Worm (Caenorhabditis elegans) whole organism, L1 larva: ENCODE measurements around the gene ugt-38.
A peak's percentile ranks its signal among the peaks of the same experiment; 100 is the strongest.

ENCODE experiments used
- C04F5.9 ChIP-seq: sonication (generic microtip); optimal IDR thresholded peaks from 2 replicates; lab custom pipeline; 2016; ENCODE audit warnings: missing genetic modification characterization, missing compliant biosample characterization
- C34B4.2 ChIP-seq: sonication (generic microtip); optimal IDR thresholded peaks from 2 replicates; lab custom pipeline; 2017; ENCODE audit warnings: mild to moderate bottlenecking, missing genetic modification characterization, missing compliant biosample characterization
- F16B12.6 ChIP-seq: fragments of 150-350 bp; optimal IDR thresholded peaks from 2 replicates; lab custom pipeline; 2014; ENCODE audit warnings: missing biosample characterization, missing genetic modification characterization
- blmp-1 ChIP-seq: fragments of 150-350 bp; optimal IDR thresholded peaks from 2 replicates; lab custom pipeline; 2014; ENCODE audit warnings: missing biosample characterization, missing genetic modification characterization
- ceh-90 ChIP-seq: sonication (generic microtip); optimal IDR thresholded peaks from 2 replicates; lab custom pipeline; 2016; ENCODE audit warnings: missing genetic modification characterization, missing compliant biosample characterization
- dsc-1 ChIP-seq: sonication (generic microtip); optimal IDR thresholded peaks from 2 replicates; lab custom pipeline; 2016; ENCODE audit warnings: mild to moderate bottlenecking, missing genetic modification characterization, missing compliant biosample characterization
- efl-1 ChIP-seq, 4 experiments: fragments of 150-350 bp; optimal IDR thresholded peaks in 3 of 4; peaks in 1 of 4; 1 replicate in 1 of 4; 2 replicates in 3 of 4; lab custom pipeline; 2014; ENCODE audit warnings: missing biosample characterization in 2 of 4, missing genetic modification characterization in 2 of 4, missing genetic modification reagents in 2 of 4
- egl-13 ChIP-seq: sonication (generic microtip); optimal IDR thresholded peaks from 2 replicates; lab custom pipeline; 2016; ENCODE audit warnings: missing genotype, missing genetic modification reagents, missing genetic modification characterization, missing compliant biosample characterization
- egl-27 ChIP-seq, 2 experiments: fragments of 150-350 bp in 1 of 2; sonication (generic microtip); optimal IDR thresholded peaks; 3 replicates each; lab custom pipeline; 2017 to 2018; ENCODE audit warnings: missing biosample characterization in 2 of 2, missing genetic modification characterization in 2 of 2, missing genetic modification reagents in 2 of 2
- elt-2 ChIP-seq: sonication (generic microtip); optimal IDR thresholded peaks from 2 replicates; lab custom pipeline; 2016; ENCODE audit warnings: missing genetic modification characterization, mild to moderate bottlenecking, inconsistent platforms, missing compliant biosample characterization, missing genetic modification reagents
- elt-3 ChIP-seq, 6 experiments: fragments of 150-350 bp in 1 of 6; sonication (generic microtip); optimal IDR thresholded peaks; 2 replicates each; lab custom pipeline; 2017 to 2018; ENCODE audit warnings: missing biosample characterization in 6 of 6, missing genetic modification characterization in 6 of 6, inconsistent platforms in 1 of 6
- fkh-4 ChIP-seq: sonication (generic microtip); optimal IDR thresholded peaks from 2 replicates; lab custom pipeline; 2016; ENCODE audit warnings: missing compliant biosample characterization, missing genetic modification characterization, borderline replicate concordance
- fkh-8 ChIP-seq: sonication (generic microtip); optimal IDR thresholded peaks from 2 replicates; lab custom pipeline; 2016; ENCODE audit warnings: mild to moderate bottlenecking, missing genetic modification characterization, missing compliant biosample characterization
- grh-1 ChIP-seq: fragments of 200-800 bp; sonication (Bioruptor generic); IDR thresholded peaks from 2 replicates; pipeline ENCODE4 v1.3.6; 2022; ENCODE audit warnings: missing genetic modification reagents, missing genetic modification characterization, missing compliant biosample characterization
- irx-1 ChIP-seq: sonication (generic microtip); optimal IDR thresholded peaks from 2 replicates; lab custom pipeline; 2016; ENCODE audit warnings: missing genetic modification characterization, missing compliant biosample characterization
- lin-14 ChIP-seq: fragments of 200-800 bp; sonication (Bioruptor generic); optimal IDR thresholded peaks from 2 replicates; lab custom pipeline; 2018; ENCODE audit warnings: mild to moderate bottlenecking, missing genetic modification characterization, moderate library complexity, missing compliant biosample characterization
- lin-35 ChIP-seq, 2 experiments: fragments of 150-350 bp; optimal IDR thresholded peaks; 2 replicates each; lab custom pipeline; 2014; ENCODE audit warnings: missing biosample characterization in 2 of 2, missing genetic modification characterization in 2 of 2, missing genetic modification reagents in 2 of 2
- lsy-2 ChIP-seq, 2 experiments: fragments of 150-350 bp; optimal IDR thresholded peaks; 2 replicates each; lab custom pipeline; 2014; ENCODE audit warnings: missing biosample characterization in 2 of 2, missing genetic modification characterization in 2 of 2
- mdl-1 ChIP-seq, 2 experiments: fragments of 150-350 bp; optimal IDR thresholded peaks; 2 replicates each; lab custom pipeline; 2014 to 2017; ENCODE audit warnings: missing biosample characterization in 2 of 2, missing genetic modification characterization in 2 of 2, inconsistent platforms in 1 of 2
- nhr-11 ChIP-seq: fragments of 150-350 bp; optimal IDR thresholded peaks from 2 replicates; lab custom pipeline; 2014; ENCODE audit warnings: missing biosample characterization, missing genetic modification characterization
- nhr-19 ChIP-seq: fragments of 200-800 bp; sonication (Bioruptor generic); conservative IDR thresholded peaks from 2 replicates; pipeline ENCODE4 v1.3.6; 2022; ENCODE audit warnings: missing genetic modification characterization, missing compliant biosample characterization
- nhr-20 ChIP-seq: sonication (generic microtip); optimal IDR thresholded peaks from 2 replicates; lab custom pipeline; 2016; ENCODE audit warnings: mild to moderate bottlenecking, missing genetic modification characterization, missing compliant biosample characterization
- nhr-28 ChIP-seq: fragments of 150-350 bp; optimal IDR thresholded peaks from 2 replicates; lab custom pipeline; 2014; ENCODE audit warnings: missing biosample characterization, missing genetic modification characterization
- nhr-47 ChIP-seq: sonication (generic microtip); optimal IDR thresholded peaks from 2 replicates; lab custom pipeline; 2016; ENCODE audit warnings: mild to moderate bottlenecking, missing genetic modification characterization, moderate library complexity, missing compliant biosample characterization
- nhr-71 ChIP-seq: sonication (generic microtip); optimal IDR thresholded peaks from 2 replicates; lab custom pipeline; 2016; ENCODE audit warnings: mild to moderate bottlenecking, missing genetic modification characterization, moderate library complexity, missing compliant biosample characterization
- rnt-1 ChIP-seq: sonication (generic microtip); optimal IDR thresholded peaks from 2 replicates; lab custom pipeline; 2016; ENCODE audit warnings: mild to moderate bottlenecking, missing genetic modification characterization, moderate library complexity, missing compliant biosample characterization
- snpc-4 ChIP-seq: fragments of 150-350 bp; optimal IDR thresholded peaks from 2 replicates; lab custom pipeline; 2014; ENCODE audit warnings: missing biosample characterization, missing genetic modification characterization
- snu-23 ChIP-seq: sonication (generic microtip); optimal IDR thresholded peaks from 2 replicates; lab custom pipeline; 2016; ENCODE audit warnings: missing genetic modification characterization, missing compliant biosample characterization
- sup-37 ChIP-seq: fragments of 200-800 bp; sonication (Bioruptor generic); optimal IDR thresholded peaks from 2 replicates; lab custom pipeline; 2018; ENCODE audit warnings: mild to moderate bottlenecking, missing genetic modification characterization, missing compliant biosample characterization
- tbx-2 ChIP-seq: sonication (generic microtip); optimal IDR thresholded peaks from 2 replicates; lab custom pipeline; 2016; ENCODE audit warnings: missing genetic modification characterization, missing compliant biosample characterization
- unc-86 ChIP-seq: sonication (generic microtip); optimal IDR thresholded peaks from 2 replicates; lab custom pipeline; 2016; ENCODE audit warnings: missing genetic modification characterization, missing compliant biosample characterization
- vab-15 ChIP-seq: sonication (generic microtip); optimal IDR thresholded peaks from 2 replicates; lab custom pipeline; 2017; ENCODE audit warnings: missing genotype, mild to moderate bottlenecking, missing genetic modification characterization, missing compliant biosample characterization
- xbp-1 ChIP-seq: sonication (generic microtip); optimal IDR thresholded peaks from 2 replicates; lab custom pipeline; 2016; ENCODE audit warnings: missing genetic modification characterization, missing compliant biosample characterization
- zag-1 ChIP-seq: fragments of 150-350 bp; optimal IDR thresholded peaks from 2 replicates; lab custom pipeline; 2014; ENCODE audit warnings: missing biosample characterization, missing genetic modification characterization
- zip-4 ChIP-seq: fragments of 200-800 bp; sonication (Bioruptor generic); optimal IDR thresholded peaks from 2 replicates; lab custom pipeline; 2018; ENCODE audit warnings: mild to moderate bottlenecking, missing genetic modification characterization, moderate library complexity, missing compliant biosample characterization

Gene ugt-38

ce11 chrV:7145250-7145850 is 1.9 kb downstream of the ugt-38 start, which contains the start of gene ugt-37:
Gene ugt-37, minus strand, starts transcription at chrV:7145318.
- TF ChIP-seq elt-2 (tag; lab: Kevin White, UChicago), result peak; percentile 14
- TF ChIP-seq irx-1 (tag; lab: Kevin White, UChicago), result no peak
- TF ChIP-seq efl-1 (optimal IDR thresholded peaks at IDR 0.05; lab: Kevin White, UChicago), result no peak
- TF ChIP-seq efl-1 (GFP tag; optimal IDR thresholded peaks at IDR 0.05 in 1 of 2; lab: Kevin White, UChicago), result peak in 1 of 2 experiments; percentile 22
- TF ChIP-seq, all 84 proteins: peak for 2

DNA sequence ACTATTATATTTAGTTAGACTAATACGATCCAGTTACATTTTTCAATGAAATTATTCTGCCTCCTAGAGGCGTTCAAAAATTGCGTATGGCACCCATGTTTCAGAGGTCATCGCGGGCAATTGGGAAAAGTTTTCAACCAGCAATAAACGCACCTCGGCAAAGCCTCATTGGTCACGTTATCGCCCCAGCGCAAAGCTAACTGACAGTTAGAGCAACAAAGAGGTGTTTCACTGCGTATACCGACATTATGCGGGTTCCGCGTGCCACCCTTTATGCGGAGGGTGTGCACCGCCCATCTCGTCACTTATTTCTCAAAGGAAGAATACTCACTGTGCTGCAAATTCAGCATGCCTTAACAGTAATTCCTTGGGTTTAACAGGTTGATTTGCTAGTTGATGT is 4.6 kb downstream of the ugt-38 start:
- TF ChIP-seq nhr-28 (tag; lab: Kevin White, UChicago) (no peak), lin-14 (no peak), C34B4.2 (no peak), vab-15 (tag; lab: Kevin White, UChicago) (no peak), dsc-1 (tag; lab: Kevin White, UChicago) (no peak), fkh-8 (tag; lab: Kevin White, UChicago) (no peak), sup-37 (GFP tag; lab: Kevin White, UChicago) (no peak), egl-27 (tag; optimal IDR thresholded peaks at IDR 0.05; lab: Kevin White, UChicago) (no peak), snpc-4 (tag; lab: Kevin White, UChicago) (peak; percentile 83), nhr-11 (tag; lab: Kevin White, UChicago) (no peak), ceh-90 (no peak), elt-2 (tag; lab: Kevin White, UChicago) (peak; percentile 24), lin-35 (GFP tag; optimal IDR thresholded peaks at IDR 0.05; lab: Kevin White, UChicago) (no peak), snu-23 (GFP tag; lab: Kevin White, UChicago) (no peak), C04F5.9 (tag; lab: Kevin White, UChicago) (no peak), tbx-2 (no peak), grh-1 (0 out of 2 replicates have a peak, but pooled peaks have one; percentile 8), zag-1 (tag; lab: Kevin White, UChicago) (no peak), zip-4 (GFP tag; lab: Kevin White, UChicago) (no peak)

DNA sequence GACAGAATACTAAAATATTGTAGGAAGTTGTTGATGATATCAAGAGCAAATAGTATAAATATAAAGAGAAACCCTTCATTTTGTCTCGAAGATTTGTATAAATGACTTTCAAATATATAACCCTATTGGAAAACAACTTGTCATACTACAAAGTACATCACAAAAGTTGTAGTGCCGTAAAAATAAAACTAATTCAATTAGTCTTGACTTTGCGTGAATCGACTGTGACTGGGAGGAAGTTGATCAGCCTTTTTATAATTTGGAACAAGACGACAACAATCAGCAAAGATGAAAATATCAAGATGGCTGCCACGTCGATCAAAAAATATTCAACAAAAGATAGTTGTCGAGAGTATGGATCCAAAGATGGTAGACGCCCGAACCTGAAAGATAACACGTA is 5.4 kb downstream of the ugt-38 start, which contains the start of gene ugt-40:
Gene ugt-40 (minus strand): TSS at position 101 of the 400 bp plus-strand sequence.
- TF ChIP-seq F16B12.6 (tag; lab: Kevin White, UChicago) (no peak), elt-3 (tag; optimal IDR thresholded peaks at IDR 0.05; lab: Kevin White, UChicago) (no peak), mdl-1 (tag; optimal IDR thresholded peaks at IDR 0.05; lab: Kevin White, UChicago) (no peak)

ce11 chrV:7140368-7140767 is 6.9 kb downstream of the ugt-38 start:
- no peak for TF ChIP-seq efl-1 (optimal IDR thresholded peaks at IDR 0.05; lab: Kevin White, UChicago)
- peak in 1 of 2 experiments; percentile 20 for TF ChIP-seq efl-1 (GFP tag; optimal IDR thresholded peaks at IDR 0.05 in 1 of 2; lab: Kevin White, UChicago)
- no peak for TF ChIP-seq egl-13 (tag; lab: Kevin White, UChicago)
- peak; percentile 14 for TF ChIP-seq nhr-71 (tag; lab: Kevin White, UChicago)
- no peak for TF ChIP-seq rnt-1 (tag; lab: Kevin White, UChicago)
- TF ChIP-seq nhr-20 (tag; lab: Kevin White, UChicago), result peak; percentile 14
- no peak for TF ChIP-seq xbp-1 (tag; lab: Kevin White, UChicago)
- no peak for TF ChIP-seq lsy-2 (tag; optimal IDR thresholded peaks at IDR 0.05; lab: Kevin White, UChicago)
- no peak for TF ChIP-seq blmp-1 (tag; lab: Kevin White, UChicago)
- no peak for TF ChIP-seq fkh-4
- peak; percentile 29 for TF ChIP-seq fkh-8 (tag; lab: Kevin White, UChicago)
- TF ChIP-seq nhr-47 (tag; lab: Kevin White, UChicago), result no peak
- no peak for TF ChIP-seq nhr-28 (tag; lab: Kevin White, UChicago)
- TF ChIP-seq zag-1 (tag; lab: Kevin White, UChicago), result no peak
- no peak for TF ChIP-seq sup-37 (GFP tag; lab: Kevin White, UChicago)
- peak; percentile 33 for TF ChIP-seq nhr-19 (GFP tag; lab: Robert Waterston, UW)
- TF ChIP-seq unc-86 (tag; lab: Kevin White, UChicago), result no peak
- TF ChIP-seq vab-15 (tag; lab: Kevin White, UChicago), result no peak
